Fruit fly (Drosophila melanogaster) whole organism, pupa: ENCODE measurements around the gene CG32645.

Experiments
- CG10348 ChIP-seq: fragments of 200-800 bp; sonication (Bioruptor generic); IDR thresholded peaks from 2 replicates; pipeline ENCODE4 v1.3.6; 2022; ENCODE audit warnings: missing biosample characterization, missing genetic modification characterization
- CG12605 ChIP-seq: fragments of 200-800 bp; sonication (Bioruptor generic); IDR thresholded peaks from 2 replicates; pipeline ENCODE4 v1.3.6; 2022; ENCODE audit warnings: missing biosample characterization, missing genetic modification characterization
- CG13204 ChIP-seq: fragments of 200-800 bp; sonication (Bioruptor generic); optimal IDR thresholded peaks from 2 replicates; lab custom pipeline; 2018; ENCODE audit warnings: missing biosample characterization, mild to moderate bottlenecking, missing genetic modification characterization, moderate library complexity
- CG14655 ChIP-seq: fragments of 200-800 bp; sonication (Bioruptor generic); optimal IDR thresholded peaks from 3 replicates; lab custom pipeline; 2017; ENCODE audit warnings: mild to moderate bottlenecking, missing biosample characterization, missing genetic modification reagents, missing genetic modification characterization
- CG15710 ChIP-seq: fragments of 200-800 bp; sonication (Bioruptor generic); optimal IDR thresholded peaks from 2 replicates; lab custom pipeline; 2018; ENCODE audit warnings: missing biosample characterization, mild to moderate bottlenecking, missing genetic modification characterization, moderate library complexity
- CG17806 ChIP-seq: fragments of 200-800 bp; sonication (Bioruptor generic); optimal IDR thresholded peaks from 2 replicates; lab custom pipeline; 2018; ENCODE audit warnings: missing biosample characterization, mild to moderate bottlenecking, missing genetic modification characterization, moderate library complexity
- CG32121 ChIP-seq: fragments of 200-800 bp; sonication (Bioruptor generic); IDR thresholded peaks from 2 replicates; pipeline ENCODE4 v1.3.6; 2022; ENCODE audit warnings: missing biosample characterization, missing genetic modification characterization
- CG34367 ChIP-seq: fragments of 200-800 bp; sonication (Bioruptor generic); optimal IDR thresholded peaks from 2 replicates; lab custom pipeline; 2018; ENCODE audit warnings: missing biosample characterization, mild to moderate bottlenecking, missing genetic modification characterization
- CG4496 ChIP-seq: fragments of 200-800 bp; sonication (Bioruptor generic); IDR thresholded peaks from 3 replicates; pipeline ENCODE4 v1.3.6; 2022; ENCODE audit warnings: missing biosample characterization, missing genetic modification characterization
- CG8159 ChIP-seq: fragments of 200-800 bp; sonication (Bioruptor generic); optimal IDR thresholded peaks from 3 replicates; lab custom pipeline; 2018; ENCODE audit warnings: missing biosample characterization, mild to moderate bottlenecking, missing genetic modification characterization, moderate library complexity
- CG8301 ChIP-seq: fragments of 200-800 bp; sonication (Bioruptor generic); optimal IDR thresholded peaks from 2 replicates; lab custom pipeline; 2018; ENCODE audit warnings: missing biosample characterization, mild to moderate bottlenecking, missing genetic modification characterization
- CG9948 ChIP-seq: fragments of 200-800 bp; sonication (Bioruptor generic); optimal IDR thresholded peaks from 2 replicates; lab custom pipeline; 2018; ENCODE audit warnings: missing biosample characterization, mild to moderate bottlenecking, missing genetic modification characterization, moderate library complexity
- D1 ChIP-seq: fragments of 200-800 bp; sonication (Bioruptor generic); optimal IDR thresholded peaks from 2 replicates; lab custom pipeline; 2018; ENCODE audit warnings: missing biosample characterization, mild to moderate bottlenecking, missing genetic modification characterization, moderate library complexity
- EcR ChIP-seq: fragments of 200-800 bp; sonication (Bioruptor generic); optimal IDR thresholded peaks from 3 replicates; lab custom pipeline; 2019; ENCODE audit warnings: missing biosample characterization, missing genetic modification characterization, mild to moderate bottlenecking, moderate library complexity, missing genetic modification reagents
- Ets98B ChIP-seq: fragments of 200-800 bp; sonication (Bioruptor generic); IDR thresholded peaks from 2 replicates; pipeline ENCODE4 v1.3.6; 2022; ENCODE audit warnings: missing biosample characterization, missing genetic modification characterization
- Pif1A ChIP-seq: fragments of 200-800 bp; sonication (Bioruptor generic); optimal IDR thresholded peaks from 3 replicates; lab custom pipeline; 2016; ENCODE audit warnings: missing biosample characterization, missing genetic modification characterization
- Pif1B ChIP-seq: fragments of 200-800 bp; sonication (Bioruptor generic); optimal IDR thresholded peaks from 3 replicates; lab custom pipeline; 2016; ENCODE audit warnings: missing biosample characterization, missing genetic modification characterization
- fd96Ca ChIP-seq: fragments of 200-800 bp; sonication (Bioruptor generic); IDR thresholded peaks from 3 replicates; pipeline ENCODE4 v1.3.6; 2022; ENCODE audit warnings: missing biosample characterization, missing genetic modification characterization
- gl ChIP-seq: fragments of 200-800 bp; sonication (Bioruptor generic); optimal IDR thresholded peaks from 2 replicates; lab custom pipeline; 2018; ENCODE audit warnings: missing biosample characterization, mild to moderate bottlenecking, missing genetic modification characterization
- rn ChIP-seq: fragments of 200-800 bp; sonication (Bioruptor generic); IDR thresholded peaks from 2 replicates; pipeline ENCODE4 v1.3.6; 2022; ENCODE audit warnings: missing biosample characterization, missing genetic modification characterization

The CG32645 gene

dm6 chrX:13189032-13189431 lies 50.0 kb downstream of the CG32645 start, which contains the start of gene Lgr4:
Gene Lgr4, minus strand, starts transcription at chrX:13189164.
- TF ChIP-seq CG12605 (GFP tag; lab: Robert Waterston, UW): peak; percentile 67
- peak; percentile 17; the same call in 1 of the 2 replicates for TF ChIP-seq CG32121 (GFP tag; lab: Robert Waterston, UW)
- no peak for TF ChIP-seq Pif1A (GFP tag; lab: Kevin White, UChicago)

- TF ChIP-seq Pif1A (GFP tag; lab: Kevin White, UChicago): no peak
- TF ChIP-seq CG14655 (GFP tag; lab: Kevin White, UChicago): no peak
- TF ChIP-seq CG34367: no peak
- no peak for TF ChIP-seq Ets98B (GFP tag; lab: Robert Waterston, UW)
- TF ChIP-seq gl (tag; lab: Kevin White, UChicago): no peak
- no peak for TF ChIP-seq EcR (GFP tag; lab: Kevin White, UChicago)
- no peak for TF ChIP-seq CG17806 (tag; lab: Kevin White, UChicago)
- no peak for TF ChIP-seq fd96Ca (GFP tag; lab: Robert Waterston, UW)
- TF ChIP-seq CG15710 (tag; lab: Kevin White, UChicago): no peak
Observed at dm6 chrX:13191783-13192182, 52.8 kb downstream of the CG32645 start, which contains the start of gene CG12723. Gene CG12723, minus strand, starts transcription at chrX:13191883.

- TF ChIP-seq CG34367 (no peak), CG14655 (GFP tag; lab: Kevin White, UChicago) (no peak), gl (tag; lab: Kevin White, UChicago) (no peak), Ets98B (GFP tag; lab: Robert Waterston, UW) (no peak), CG17806 (tag; lab: Kevin White, UChicago) (no peak), CG9948 (tag; lab: Kevin White, UChicago) (no peak), rn (GFP tag; lab: Robert Waterston, UW) (no peak), CG10348 (GFP tag; lab: Robert Waterston, UW) (no peak)
Observed at dm6 chrX:13192239-13192638, 53.2 kb downstream of the CG32645 start.

DNA sequence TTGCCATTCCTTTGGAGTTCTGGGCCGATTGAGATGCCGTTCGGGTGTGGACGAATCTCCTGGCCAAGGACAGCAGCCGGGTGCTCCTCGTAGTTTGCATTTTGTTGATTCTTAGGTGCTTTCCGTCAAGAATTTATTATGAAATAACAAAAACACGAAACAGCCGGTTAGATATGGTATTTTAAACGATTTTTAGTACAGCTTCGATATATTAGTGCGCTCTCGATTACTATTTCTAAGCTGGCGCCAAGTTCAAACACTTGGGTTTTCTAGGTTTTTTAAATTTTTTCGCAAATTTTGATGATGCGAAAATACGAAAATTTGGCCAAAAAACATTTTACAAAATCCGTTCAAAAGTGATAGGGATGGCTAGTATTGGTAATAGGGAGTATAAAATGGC lies 55.2 kb downstream of the CG32645 start, which contains the start of gene Coq5:
TSS of gene Coq5 (minus strand) at position 303 of the 400 bp plus-strand sequence.
- TF ChIP-seq CG15710 (tag; lab: Kevin White, UChicago) (no peak), Pif1B (GFP tag; lab: Kevin White, UChicago) (no peak), gl (tag; lab: Kevin White, UChicago) (no peak), CG8159 (tag; lab: Kevin White, UChicago) (no peak), Ets98B (GFP tag; lab: Robert Waterston, UW) (no peak), CG4496 (no peak), CG9948 (tag; lab: Kevin White, UChicago) (no peak), CG32121 (GFP tag; lab: Robert Waterston, UW) (no peak), CG8301 (tag; lab: Kevin White, UChicago) (no peak), D1 (tag; lab: Kevin White, UChicago) (no peak), CG13204 (GFP tag; lab: Kevin White, UChicago) (no peak), EcR (GFP tag; lab: Kevin White, UChicago) (no peak), CG34367 (no peak), CG17806 (tag; lab: Kevin White, UChicago) (no peak), CG14655 (GFP tag; lab: Kevin White, UChicago) (no peak), CG10348 (GFP tag; lab: Robert Waterston, UW) (no peak), Pif1A (GFP tag; lab: Kevin White, UChicago) (no peak)
- TF ChIP-seq, all 21 proteins: peak for 0

dm6 chrX:13202162-13202561 lies 63.2 kb downstream of the CG32645 start, which contains the start of gene CG44437:
Gene CG44437, minus strand, starts transcription at chrX:13202262.
- TF ChIP-seq Pif1B (GFP tag; lab: Kevin White, UChicago): no peak
- no peak for TF ChIP-seq fd96Ca (GFP tag; lab: Robert Waterston, UW)
- TF ChIP-seq gl (tag; lab: Kevin White, UChicago): no peak
- TF ChIP-seq CG9948 (tag; lab: Kevin White, UChicago): no peak
- TF ChIP-seq Ets98B (GFP tag; lab: Robert Waterston, UW): no peak
- TF ChIP-seq CG8159 (tag; lab: Kevin White, UChicago): no peak
- no peak for TF ChIP-seq CG10348 (GFP tag; lab: Robert Waterston, UW)
- TF ChIP-seq CG4496: no peak
- no peak for TF ChIP-seq rn (GFP tag; lab: Robert Waterston, UW)
- no peak for TF ChIP-seq CG13204 (GFP tag; lab: Kevin White, UChicago)
